Worm (Caenorhabditis elegans) whole organism, young adult: Measurements from ENCODE around the gene pho-7.

Source experiments
- B0035.1 ChIP-seq: sonication (generic microtip); optimal IDR thresholded peaks from 2 replicates; lab custom pipeline; 2016; ENCODE audit warnings: missing genetic modification characterization, mild to moderate bottlenecking, missing compliant biosample characterization, missing genotype, missing genetic modification reagents
- C17E4.6 ChIP-seq: fragments of 200-800 bp; sonication (Bioruptor generic); IDR thresholded peaks from 2 replicates; pipeline ENCODE4 v1.3.6; 2022; ENCODE audit warnings: missing genetic modification reagents, missing genetic modification characterization, missing compliant biosample characterization
- F22D6.2 ChIP-seq: sonication (generic microtip); optimal IDR thresholded peaks from 2 replicates; lab custom pipeline; 2016; ENCODE audit warnings: mild to moderate bottlenecking, missing genetic modification characterization, missing compliant biosample characterization
- F23B12.7 ChIP-seq: sonication (generic microtip); optimal IDR thresholded peaks from 2 replicates; lab custom pipeline; 2017; ENCODE audit warnings: missing genetic modification characterization, mild to moderate bottlenecking, missing compliant biosample characterization, antibody characterized with exemption, moderate library complexity; ENCODE audit not compliant: insufficient read depth
- F33H1.4 ChIP-seq: fragments of 200-800 bp; sonication (Bioruptor generic); IDR thresholded peaks from 2 replicates; pipeline ENCODE4 v1.3.6; 2022; ENCODE audit warnings: missing genetic modification reagents, missing genetic modification characterization, missing compliant biosample characterization
- F49E8.2 ChIP-seq: sonication (generic microtip); optimal IDR thresholded peaks from 3 replicates; lab custom pipeline; 2017; ENCODE audit warnings: missing genetic modification characterization, mild to moderate bottlenecking, missing compliant biosample characterization, antibody characterized with exemption, moderate library complexity; ENCODE audit not compliant: insufficient read depth
- F55B11.4 ChIP-seq: sonication (generic microtip); optimal IDR thresholded peaks from 2 replicates; lab custom pipeline; 2016; ENCODE audit warnings: missing compliant biosample characterization, missing genetic modification characterization, borderline replicate concordance; ENCODE audit not compliant: insufficient read depth
- F57A8.1 ChIP-seq: fragments of 200-800 bp; sonication (Bioruptor generic); optimal IDR thresholded peaks from 2 replicates; lab custom pipeline; 2018; ENCODE audit warnings: mild to moderate bottlenecking, missing genetic modification characterization, moderate library complexity, missing compliant biosample characterization
- F57C9.4 ChIP-seq: sonication (generic microtip); optimal IDR thresholded peaks from 2 replicates; lab custom pipeline; 2017; ENCODE audit warnings: mild to moderate bottlenecking, missing genetic modification characterization, missing compliant biosample characterization
- K11D2.4 ChIP-seq: fragments of 200-800 bp; sonication (Bioruptor generic); IDR thresholded peaks from 2 replicates; pipeline ENCODE4 v1.3.6; 2022; ENCODE audit warnings: missing genetic modification reagents, missing genetic modification characterization, missing compliant biosample characterization
- K12H6.12 ChIP-seq: fragments of 200-800 bp; sonication (Bioruptor generic); optimal IDR thresholded peaks from 2 replicates; lab custom pipeline; 2018; ENCODE audit warnings: mild to moderate bottlenecking, missing genetic modification characterization, missing compliant biosample characterization
- Y56A3A.18 ChIP-seq: fragments of 200-800 bp; sonication (Bioruptor generic); IDR thresholded peaks from 2 replicates; pipeline ENCODE4 v1.3.6; 2022; ENCODE audit warnings: missing genetic modification reagents, missing genetic modification characterization, missing compliant biosample characterization
- Y95B8A.8 ChIP-seq: fragments of 200-800 bp; sonication (Bioruptor generic); IDR thresholded peaks from 2 replicates; pipeline ENCODE4 v1.3.6; 2022; ENCODE audit warnings: missing genetic modification reagents, missing genetic modification characterization, missing compliant biosample characterization
- ZK185.1 ChIP-seq: sonication (generic microtip); optimal IDR thresholded peaks from 2 replicates; lab custom pipeline; 2016; ENCODE audit warnings: mild to moderate bottlenecking, missing genetic modification characterization, missing compliant biosample characterization; ENCODE audit not compliant: poor library complexity, severe bottlenecking
- akir-1 ChIP-seq: fragments of 200-800 bp; sonication (Bioruptor generic); optimal IDR thresholded peaks from 2 replicates; lab custom pipeline; 2018; ENCODE audit warnings: mild to moderate bottlenecking, missing genetic modification characterization, moderate library complexity, missing compliant biosample characterization
- ama-1 ChIP-seq, 3 experiments: fragments of 150-350 bp in 1 of 3; sonication (generic microtip) in 2 of 3; optimal IDR thresholded peaks; 2 replicates each; lab custom pipeline; 2014 to 2018; ENCODE audit warnings: missing biosample characterization in 2 of 3, missing genetic modification characterization in 2 of 3, missing genetic modification reagents in 2 of 3
- aptf-3 ChIP-seq: fragments of 200-800 bp; sonication (Bioruptor generic); IDR thresholded peaks from 2 replicates; pipeline ENCODE4 v1.3.6; 2022; ENCODE audit warnings: missing genetic modification characterization, missing compliant biosample characterization
- ccch-3 ChIP-seq: fragments of 200-800 bp; sonication (Bioruptor generic); optimal IDR thresholded peaks from 2 replicates; lab custom pipeline; 2018; ENCODE audit warnings: mild to moderate bottlenecking, missing genetic modification characterization, missing compliant biosample characterization
- ceh-27 ChIP-seq: fragments of 200-800 bp; sonication (Bioruptor generic); optimal IDR thresholded peaks from 2 replicates; lab custom pipeline; 2018; ENCODE audit warnings: mild to moderate bottlenecking, missing genetic modification characterization, moderate library complexity, missing compliant biosample characterization
- ceh-40 ChIP-seq: fragments of 200-800 bp; sonication (Bioruptor generic); IDR thresholded peaks from 2 replicates; pipeline ENCODE4 v1.3.6; 2022; ENCODE audit warnings: missing genetic modification characterization, missing compliant biosample characterization
- ceh-58 ChIP-seq: fragments of 200-800 bp; sonication (Bioruptor generic); IDR thresholded peaks from 2 replicates; pipeline ENCODE4 v1.3.6; 2022; ENCODE audit warnings: missing genetic modification characterization, missing compliant biosample characterization
- dox-1 ChIP-seq: fragments of 200-800 bp; sonication (Bioruptor generic); IDR thresholded peaks from 2 replicates; pipeline ENCODE4 v1.3.6; 2022; ENCODE audit warnings: missing genetic modification reagents, missing genetic modification characterization, missing compliant biosample characterization
- efl-1 ChIP-seq: fragments of 150-350 bp; optimal IDR thresholded peaks from 2 replicates; lab custom pipeline; 2014; ENCODE audit warnings: missing biosample characterization, missing genetic modification reagents, missing genetic modification characterization
- egl-18 ChIP-seq: fragments of 200-800 bp; sonication (Bioruptor generic); IDR thresholded peaks from 2 replicates; pipeline ENCODE4 v1.3.6; 2022; ENCODE audit warnings: missing genetic modification reagents, missing genetic modification characterization, missing compliant biosample characterization
- egrh-3 ChIP-seq: fragments of 200-800 bp; sonication (Bioruptor generic); IDR thresholded peaks from 2 replicates; pipeline ENCODE4 v1.3.6; 2022; ENCODE audit warnings: missing genetic modification reagents, missing genetic modification characterization, missing compliant biosample characterization
- ekl-4 ChIP-seq: fragments of 200-800 bp; sonication (Bioruptor generic); IDR thresholded peaks from 2 replicates; pipeline ENCODE4 v1.3.6; 2022; ENCODE audit warnings: missing genetic modification reagents, missing genetic modification characterization, missing compliant biosample characterization
- him-1 ChIP-seq: sonication (generic microtip); optimal IDR thresholded peaks from 2 replicates; lab custom pipeline; 2016; ENCODE audit warnings: missing genotype, missing genetic modification reagents, missing genetic modification characterization, missing compliant biosample characterization
- hlh-26 ChIP-seq: fragments of 200-800 bp; sonication (Bioruptor generic); conservative IDR thresholded peaks from 2 replicates; pipeline ENCODE4 v1.3.6; 2022; ENCODE audit warnings: missing genetic modification reagents, missing genetic modification characterization, missing compliant biosample characterization
- hmg-1.2 ChIP-seq: fragments of 200-800 bp; sonication (Bioruptor generic); IDR thresholded peaks from 2 replicates; pipeline ENCODE4 v1.3.6; 2022; ENCODE audit warnings: missing genetic modification reagents, missing genetic modification characterization, missing compliant biosample characterization
- lag-1 ChIP-seq: fragments of 200-800 bp; sonication (Bioruptor generic); IDR thresholded peaks from 2 replicates; pipeline ENCODE4 v1.3.6; 2022; ENCODE audit warnings: missing genetic modification reagents, missing genetic modification characterization, missing compliant biosample characterization
- lin-26 ChIP-seq: fragments of 200-800 bp; sonication (Bioruptor generic); IDR thresholded peaks from 2 replicates; pipeline ENCODE4 v1.3.6; 2022; ENCODE audit warnings: missing genetic modification reagents, missing genetic modification characterization, missing compliant biosample characterization
- lin-40 ChIP-seq: sonication (generic microtip); optimal IDR thresholded peaks from 2 replicates; lab custom pipeline; 2016; ENCODE audit warnings: missing genetic modification characterization, mild to moderate bottlenecking, missing compliant biosample characterization, missing genotype, missing genetic modification reagents
- lin-54 ChIP-seq: fragments of 200-800 bp; sonication (Bioruptor generic); optimal IDR thresholded peaks from 2 replicates; lab custom pipeline; 2018; ENCODE audit warnings: mild to moderate bottlenecking, missing genetic modification characterization, missing compliant biosample characterization
- lsy-27 ChIP-seq: sonication (generic microtip); optimal IDR thresholded peaks from 2 replicates; lab custom pipeline; 2017; ENCODE audit warnings: missing genetic modification characterization, mild to moderate bottlenecking, missing compliant biosample characterization, antibody characterized with exemption, missing genotype, borderline replicate concordance; ENCODE audit not compliant: insufficient read depth
- madf-3 ChIP-seq: fragments of 200-800 bp; sonication (Bioruptor generic); IDR thresholded peaks from 2 replicates; pipeline ENCODE4 v1.3.6; 2022; ENCODE audit warnings: missing genetic modification reagents, missing genetic modification characterization, missing compliant biosample characterization
- nfya-1 ChIP-seq: sonication (generic microtip); optimal IDR thresholded peaks from 2 replicates; lab custom pipeline; 2017; ENCODE audit warnings: antibody characterized with exemption, missing compliant biosample characterization, missing genetic modification characterization, borderline replicate concordance; ENCODE audit not compliant: insufficient read depth
- nhr-120 ChIP-seq: fragments of 200-800 bp; sonication (Bioruptor generic); IDR thresholded peaks from 2 replicates; pipeline ENCODE4 v1.3.6; 2022; ENCODE audit warnings: missing genetic modification characterization, missing compliant biosample characterization
- rec-8 ChIP-seq, 2 experiments: sonication (generic microtip); optimal IDR thresholded peaks; 2 replicates each; lab custom pipeline; 2016; ENCODE audit warnings: mild to moderate bottlenecking in 2 of 2, missing genetic modification characterization in 2 of 2, missing genetic modification reagents in 2 of 2, missing genotype in 2 of 2, missing biosample characterization in 1 of 2, missing compliant biosample characterization in 1 of 2, moderate library complexity in 1 of 2
- somi-1 ChIP-seq: fragments of 200-800 bp; sonication (Bioruptor generic); optimal IDR thresholded peaks from 2 replicates; lab custom pipeline; 2018; ENCODE audit warnings: mild to moderate bottlenecking, missing genetic modification characterization, missing compliant biosample characterization
- tbp1 ChIP-seq: fragments of 200-800 bp; sonication (Bioruptor generic); optimal IDR thresholded peaks from 2 replicates; lab custom pipeline; 2018; ENCODE audit warnings: mild to moderate bottlenecking, missing genetic modification characterization, missing compliant biosample characterization
- unc-130 ChIP-seq: sonication (generic microtip); optimal IDR thresholded peaks from 2 replicates; lab custom pipeline; 2016; ENCODE audit warnings: missing genetic modification reagents, missing genetic modification characterization, missing compliant biosample characterization
- unc-62 ChIP-seq: fragments of 150-350 bp; optimal IDR thresholded peaks from 2 replicates; lab custom pipeline; 2014; ENCODE audit warnings: missing biosample characterization, missing genetic modification reagents, missing genetic modification characterization
- ztf-18 ChIP-seq: sonication (generic microtip); optimal IDR thresholded peaks from 2 replicates; lab custom pipeline; 2016; ENCODE audit warnings: missing genotype, mild to moderate bottlenecking, missing genetic modification characterization, missing compliant biosample characterization
- ztf-22 ChIP-seq: fragments of 200-800 bp; sonication (Bioruptor generic); optimal IDR thresholded peaks from 2 replicates; lab custom pipeline; 2018; ENCODE audit warnings: mild to moderate bottlenecking, missing genetic modification characterization, moderate library complexity, missing compliant biosample characterization
- ztf-28 ChIP-seq: fragments of 200-800 bp; sonication (Bioruptor generic); IDR thresholded peaks from 2 replicates; pipeline ENCODE4 v1.3.6; 2022; ENCODE audit warnings: missing genetic modification reagents, missing genetic modification characterization, missing compliant biosample characterization
- ztf-3 ChIP-seq: fragments of 200-800 bp; sonication (Bioruptor generic); optimal IDR thresholded peaks from 2 replicates; lab custom pipeline; 2018; ENCODE audit warnings: mild to moderate bottlenecking, missing genetic modification characterization, missing compliant biosample characterization

The pho-7 gene

ce11 chrX:10963453-10964046 lies 22.4 kb upstream of the pho-7 start, which contains the start of gene nas-10 (continued):
- no peak for TF ChIP-seq madf-3
- TF ChIP-seq lin-40 (tag; lab: Kevin White, UChicago) = no peak
- TF ChIP-seq nhr-120 (GFP tag; lab: Robert Waterston, UW) = no peak
- peak; percentile 87 to 91 for TF ChIP-seq rec-8 (tag; optimal IDR thresholded peaks at IDR 0.05; lab: Kevin White, UChicago)
- TF ChIP-seq ekl-4 (GFP tag; lab: Robert Waterston, UW) = no peak
- peak; percentile 47 for TF ChIP-seq K12H6.12 (tag; lab: Kevin White, UChicago)
- peak; percentile 76 for TF ChIP-seq ZK185.1 (tag; lab: Kevin White, UChicago)
- peak; percentile 99 for TF ChIP-seq tbp1 (GFP tag; lab: Kevin White, UChicago)
- TF ChIP-seq ceh-40 (GFP tag; lab: Robert Waterston, UW) = peak; percentile 72; the same call in 1 of the 2 replicates
- TF ChIP-seq ztf-22 (GFP tag; lab: Kevin White, UChicago) = no peak
- no peak for TF ChIP-seq ama-1 (optimal IDR thresholded peaks at IDR 0.05; lab: Kevin White, UChicago)
- no peak for TF ChIP-seq ama-1 (GFP tag; optimal IDR thresholded peaks at IDR 0.05; lab: Kevin White, UChicago)
- peak; percentile 7 for TF ChIP-seq F57C9.4 (tag; lab: Kevin White, UChicago)
- TF ChIP-seq C17E4.6 (GFP tag; lab: Robert Waterston, UW) = no peak
- TF ChIP-seq F33H1.4 (GFP tag; lab: Robert Waterston, UW) = no peak
- no peak; the same call in 1 of the 2 replicates for TF ChIP-seq dox-1
- TF ChIP-seq unc-130 = no peak
- no peak for TF ChIP-seq F49E8.2 (tag; lab: Kevin White, UChicago)
- TF ChIP-seq aptf-3 (GFP tag; lab: Robert Waterston, UW) = 0 out of 2 replicates have a peak, but pooled peaks have one; percentile 11
- peak; percentile 35 for TF ChIP-seq ccch-3
- TF ChIP-seq akir-1 = no peak
- no peak for TF ChIP-seq nfya-1
- TF ChIP-seq Y56A3A.18 = peak; percentile 93
- 0 out of 2 replicates have a peak, but pooled peaks have one; percentile 45 for TF ChIP-seq K11D2.4
- TF ChIP-seq lin-54 (GFP tag; lab: Kevin White, UChicago) = no peak
- TF ChIP-seq F55B11.4 (tag; lab: Kevin White, UChicago) = no peak
- peak; percentile 69 for TF ChIP-seq ztf-18 (tag; lab: Kevin White, UChicago)
- 0 out of 2 replicates have a peak, but pooled peaks have one; percentile 59 for TF ChIP-seq ztf-28 (GFP tag; lab: Robert Waterston, UW)
- no peak for TF ChIP-seq F22D6.2 (tag; lab: Kevin White, UChicago)
- no peak for TF ChIP-seq efl-1 (GFP tag; lab: Kevin White, UChicago)
- TF ChIP-seq egrh-3 = no peak
- TF ChIP-seq ztf-3 (GFP tag; lab: Kevin White, UChicago) = no peak
- 0 out of 2 replicates have a peak, but pooled peaks have one; percentile 63 for TF ChIP-seq egl-18 (GFP tag; lab: Robert Waterston, UW)
- peak; percentile 84 for TF ChIP-seq hmg-1.2 (GFP tag; lab: Robert Waterston, UW)
- TF ChIP-seq lin-26 (GFP tag; lab: Robert Waterston, UW) = peak; percentile 95
- TF ChIP-seq unc-62 (GFP tag; lab: Kevin White, UChicago) = no peak
- TF ChIP-seq him-1 (tag; lab: Kevin White, UChicago) = peak; percentile 90
- TF ChIP-seq lsy-27 (tag; lab: Kevin White, UChicago) = peak; percentile 26
- TF ChIP-seq lag-1 (GFP tag; lab: Robert Waterston, UW) = no peak
- TF ChIP-seq somi-1 (GFP tag; lab: Kevin White, UChicago) = peak; percentile 9
- no peak for TF ChIP-seq F23B12.7 (tag; lab: Kevin White, UChicago)
- TF ChIP-seq F57A8.1 (GFP tag; lab: Kevin White, UChicago) = peak; percentile 4
- TF ChIP-seq B0035.1 (tag; lab: Kevin White, UChicago) = peak; percentile 64
- TF ChIP-seq ceh-27 (GFP tag; lab: Kevin White, UChicago) = peak; percentile 40
- TF ChIP-seq hlh-26 (GFP tag; lab: Robert Waterston, UW) = no peak
- TF ChIP-seq ceh-58 = 0 out of 2 replicates have a peak, but pooled peaks have one; percentile 47
- no peak for TF ChIP-seq Y95B8A.8
